Fruit fly (Drosophila melanogaster): ENCODE results near the gene HP4.

HP4 gene

dm6 chr3L:7960707-7961695, 15.0 kb downstream of the HP4 start (continued):
- TF ChIP-seq Eip74EF (GFP tag; optimal IDR thresholded peaks at IDR 0.05) (no peak), YL-1 (GFP tag; optimal IDR thresholded peaks at IDR 0.05) (peak; percentile 15), chm (GFP tag; IDR thresholded peaks at IDR 0.05) (peak; percentile 30; the same call in 1 of the 2 replicates), tna (GFP tag; IDR thresholded peaks at IDR 0.05; ENCODE audit: partially characterized antibody) (no peak), CG11723 (GFP tag; optimal IDR thresholded peaks at IDR 0.05) (peak; percentile 27), CG7556 (GFP tag; optimal IDR thresholded peaks at IDR 0.05) (no peak), CG1603 (tag; optimal IDR thresholded peaks at IDR 0.05) (peak; percentile 43), dpn (GFP tag; optimal IDR thresholded peaks at IDR 0.05) (no peak), sug (tag; optimal IDR thresholded peaks at IDR 0.05) (peak; percentile 75), CG15514 (GFP tag; optimal IDR thresholded peaks at IDR 0.05) (peak; percentile 20), wdn (GFP tag; IDR thresholded peaks at IDR 0.05) (no peak)

- no peak for TF ChIP-seq Hr78 (GFP tag; optimal IDR thresholded peaks at IDR 0.05)
- no peak for TF ChIP-seq phol (tag; optimal IDR thresholded peaks at IDR 0.05)
- TF ChIP-seq CG11696 (GFP tag; IDR thresholded peaks at IDR 0.05): no peak
- TF ChIP-seq CG10979 (tag; optimal IDR thresholded peaks at IDR 0.05): no peak
- no peak for TF ChIP-seq fd3F (GFP tag; optimal IDR thresholded peaks at IDR 0.05)
- no peak for TF ChIP-seq pnt (GFP tag; optimal IDR thresholded peaks at IDR 0.05)
- TF ChIP-seq CG10543 (GFP tag; optimal IDR thresholded peaks at IDR 0.05): no peak
- no peak for TF ChIP-seq CG1233 (GFP tag; optimal IDR thresholded peaks at IDR 0.05)
- no peak for TF ChIP-seq Lpt (GFP tag; optimal IDR thresholded peaks at IDR 0.05)
- TF ChIP-seq fu2 (GFP tag; optimal IDR thresholded peaks at IDR 0.05): no peak
- TF ChIP-seq oc (tag; optimal IDR thresholded peaks at IDR 0.05): peak; percentile 8
- TF ChIP-seq Ssrp (tag; optimal IDR thresholded peaks at IDR 0.05): no peak
- no peak for TF ChIP-seq aop (GFP tag; IDR thresholded peaks at IDR 0.05)
- TF ChIP-seq YL-1 (GFP tag; optimal IDR thresholded peaks at IDR 0.05): no peak
- TF ChIP-seq CoRest (tag; optimal IDR thresholded peaks at IDR 0.05): no peak
- no peak for TF ChIP-seq Blimp-1 (GFP tag; optimal IDR thresholded peaks at IDR 0.05)
- TF ChIP-seq Ada2b (GFP tag; IDR thresholded peaks at IDR 0.05): no peak
- TF ChIP-seq CG9876 (GFP tag; optimal IDR thresholded peaks at IDR 0.05): no peak
- TF ChIP-seq CG9727 (GFP tag; optimal IDR thresholded peaks at IDR 0.05): no peak
- no peak for TF ChIP-seq gro (GFP tag; optimal IDR thresholded peaks at IDR 0.05)
- no peak for TF ChIP-seq trem (tag; optimal IDR thresholded peaks at IDR 0.05)
- TF ChIP-seq CG13775 (GFP tag; optimal IDR thresholded peaks at IDR 0.05): no peak
- TF ChIP-seq grn (GFP tag; optimal IDR thresholded peaks at IDR 0.05): no peak
- 0 out of 3 replicates have a peak, but pooled peaks have one; percentile 28 for TF ChIP-seq CG6175 (GFP tag; IDR thresholded peaks at IDR 0.05)
- TF ChIP-seq Scr (GFP tag; IDR thresholded peaks at IDR 0.05; ENCODE audit: partially characterized antibody): no peak
- TF ChIP-seq usp (GFP tag; optimal IDR thresholded peaks at IDR 0.05): no peak
- TF ChIP-seq CG11456 (GFP tag; IDR thresholded peaks at IDR 0.05): 0 out of 3 replicates have a peak, but pooled peaks have one; percentile 34
- no peak for TF ChIP-seq hbn (GFP tag; IDR thresholded peaks at IDR 0.05; ENCODE audit: partially characterized antibody)
- no peak for TF ChIP-seq lab (GFP tag; optimal IDR thresholded peaks at IDR 0.05)
- no peak for TF ChIP-seq Kr (GFP tag; optimal IDR thresholded peaks at IDR 0.05)
- TF ChIP-seq CG7963 (GFP tag; IDR thresholded peaks at IDR 0.05; ENCODE audit: partially characterized antibody): no peak
- no peak for TF ChIP-seq CG6765 (GFP tag; optimal IDR thresholded peaks at IDR 0.05)
- no peak for TF ChIP-seq pb (GFP tag; optimal IDR thresholded peaks at IDR 0.05)
- TF ChIP-seq CG12659 (GFP tag; optimal IDR thresholded peaks at IDR 0.05): no peak
- TF ChIP-seq lilli (GFP tag; optimal IDR thresholded peaks at IDR 0.05): no peak
- TF ChIP-seq Mrtf (GFP tag; IDR thresholded peaks at IDR 0.05): no peak
These were observed 17.3 kb downstream of the HP4 start for dm6 chr3L:7958590-7959180.

Measured in whole organism, embryonic.